Worm (Caenorhabditis elegans) whole organism, mixed stage, embryonic: ENCODE data around the gene Y62H9A.1.
A peak's percentile ranks its signal among the peaks of the same experiment; 100 is the strongest.

Source experiments
- bed-3 ChIP-seq: fragments of 200-800 bp; sonication (Bioruptor generic); optimal IDR thresholded peaks from 3 replicates; lab custom pipeline; 2018; ENCODE audit warnings: mild to moderate bottlenecking, missing genetic modification characterization, moderate library complexity, missing compliant biosample characterization
- blmp-1 ChIP-seq: fragments of 150-350 bp; optimal IDR thresholded peaks from 2 replicates; lab custom pipeline; 2014; ENCODE audit warnings: missing biosample characterization, missing genetic modification characterization
- ceh-39 ChIP-seq: fragments of 150-350 bp; optimal IDR thresholded peaks from 2 replicates; lab custom pipeline; 2014; ENCODE audit warnings: missing biosample characterization, missing genetic modification characterization
- ceh-43 ChIP-seq: fragments of 200-800 bp; sonication (Bioruptor generic); optimal IDR thresholded peaks from 2 replicates; lab custom pipeline; 2018; ENCODE audit warnings: mild to moderate bottlenecking, missing genetic modification characterization, moderate library complexity, missing compliant biosample characterization
- ceh-83 ChIP-seq: fragments of 200-800 bp; sonication (Bioruptor generic); optimal IDR thresholded peaks from 2 replicates; lab custom pipeline; 2018; ENCODE audit warnings: mild to moderate bottlenecking, missing genetic modification characterization, missing compliant biosample characterization
- ces-1 ChIP-seq: fragments of 150-350 bp; optimal IDR thresholded peaks from 2 replicates; lab custom pipeline; 2014; ENCODE audit warnings: missing biosample characterization, missing genetic modification reagents, missing genetic modification characterization
- cnd-1 ChIP-seq: fragments of 200-800 bp; sonication (Bioruptor generic); optimal IDR thresholded peaks from 2 replicates; lab custom pipeline; 2018; ENCODE audit warnings: mild to moderate bottlenecking, missing genetic modification characterization, missing compliant biosample characterization
- drap-1 ChIP-seq: fragments of 200-800 bp; sonication (Bioruptor generic); optimal IDR thresholded peaks from 3 replicates; lab custom pipeline; 2018; ENCODE audit warnings: mild to moderate bottlenecking, missing genetic modification characterization, missing compliant biosample characterization
- elt-1 ChIP-seq: sonication (generic microtip); optimal IDR thresholded peaks from 2 replicates; lab custom pipeline; 2017; ENCODE audit warnings: missing genetic modification characterization, mild to moderate bottlenecking, missing compliant biosample characterization, antibody characterized with exemption, moderate library complexity, borderline replicate concordance; ENCODE audit not compliant: insufficient read depth
- elt-3 ChIP-seq: fragments of 150-350 bp; optimal IDR thresholded peaks from 2 replicates; lab custom pipeline; 2014; ENCODE audit warnings: missing biosample characterization, missing genetic modification characterization
- flh-1 ChIP-seq: fragments of 200-800 bp; sonication (Bioruptor generic); optimal IDR thresholded peaks from 2 replicates; lab custom pipeline; 2018; ENCODE audit warnings: mild to moderate bottlenecking, missing genetic modification characterization, moderate library complexity, missing compliant biosample characterization
- ham-2 ChIP-seq: fragments of 200-800 bp; sonication (Bioruptor generic); optimal IDR thresholded peaks from 2 replicates; lab custom pipeline; 2018; ENCODE audit warnings: mild to moderate bottlenecking, missing genetic modification characterization, missing compliant biosample characterization
- hlh-1 ChIP-seq: fragments of 150-350 bp; optimal IDR thresholded peaks from 2 replicates; lab custom pipeline; 2014; ENCODE audit warnings: missing biosample characterization, missing genetic modification reagents, missing genetic modification characterization
- lin-13 ChIP-seq: fragments of 150-350 bp; optimal IDR thresholded peaks from 2 replicates; lab custom pipeline; 2014; ENCODE audit warnings: missing biosample characterization, missing genetic modification characterization
- lin-32 ChIP-seq: fragments of 200-800 bp; sonication (Bioruptor generic); optimal IDR thresholded peaks from 2 replicates; lab custom pipeline; 2018; ENCODE audit warnings: mild to moderate bottlenecking, missing genetic modification characterization, missing compliant biosample characterization
- lsy-2 ChIP-seq: fragments of 150-350 bp; optimal IDR thresholded peaks from 2 replicates; lab custom pipeline; 2014; ENCODE audit warnings: missing biosample characterization, missing genetic modification characterization
- mab-5 ChIP-seq: fragments of 150-350 bp; optimal IDR thresholded peaks from 2 replicates; lab custom pipeline; 2014; ENCODE audit warnings: missing biosample characterization, missing genetic modification characterization
- mls-2 ChIP-seq: sonication (generic microtip); optimal IDR thresholded peaks from 2 replicates; lab custom pipeline; 2016; ENCODE audit warnings: mild to moderate bottlenecking, missing genetic modification characterization, moderate library complexity, missing compliant biosample characterization
- nhr-12 ChIP-seq: fragments of 150-350 bp; optimal IDR thresholded peaks from 2 replicates; lab custom pipeline; 2014; ENCODE audit warnings: missing biosample characterization, missing genetic modification characterization
- nhr-2 ChIP-seq: fragments of 150-350 bp; optimal IDR thresholded peaks from 2 replicates; lab custom pipeline; 2014; ENCODE audit warnings: missing biosample characterization, missing genetic modification characterization
- nhr-28 ChIP-seq: fragments of 150-350 bp; optimal IDR thresholded peaks from 2 replicates; lab custom pipeline; 2014; ENCODE audit warnings: missing biosample characterization, missing genetic modification characterization
- nhr-76 ChIP-seq: sonication (generic microtip); optimal IDR thresholded peaks from 2 replicates; lab custom pipeline; 2017; ENCODE audit warnings: missing biosample characterization, missing genetic modification characterization
- pha-4 ChIP-seq: fragments of 150-350 bp; optimal IDR thresholded peaks from 2 replicates; lab custom pipeline; 2018; ENCODE audit warnings: missing biosample characterization, missing genetic modification reagents, missing genetic modification characterization
- sem-2 ChIP-seq: fragments of 200-800 bp; sonication (Bioruptor generic); optimal IDR thresholded peaks from 2 replicates; lab custom pipeline; 2018; ENCODE audit warnings: mild to moderate bottlenecking, missing genetic modification characterization, missing compliant biosample characterization
- snpc-4 ChIP-seq: fragments of 150-350 bp; optimal IDR thresholded peaks from 2 replicates; lab custom pipeline; 2014; ENCODE audit warnings: missing biosample characterization, missing genetic modification characterization
- sptf-1 ChIP-seq: sonication (generic microtip); optimal IDR thresholded peaks from 2 replicates; lab custom pipeline; 2017; ENCODE audit warnings: mild to moderate bottlenecking, missing genetic modification characterization, moderate library complexity, missing compliant biosample characterization
- tbx-8 ChIP-seq: fragments of 200-800 bp; sonication (Bioruptor generic); optimal IDR thresholded peaks from 2 replicates; lab custom pipeline; 2018; ENCODE audit warnings: mild to moderate bottlenecking, missing genetic modification characterization, moderate library complexity, missing compliant biosample characterization
- unc-120 ChIP-seq: sonication (generic microtip); optimal IDR thresholded peaks from 2 replicates; lab custom pipeline; 2017; ENCODE audit warnings: missing genetic modification characterization, missing compliant biosample characterization; ENCODE audit not compliant: poor library complexity, severe bottlenecking
- unc-39 ChIP-seq: fragments of 150-350 bp; optimal IDR thresholded peaks from 2 replicates; lab custom pipeline; 2014; ENCODE audit warnings: missing biosample characterization, missing genetic modification characterization
- unc-62 ChIP-seq: fragments of 150-350 bp; optimal IDR thresholded peaks from 2 replicates; lab custom pipeline; 2014; ENCODE audit warnings: missing biosample characterization, missing genetic modification reagents, missing genetic modification characterization
- ztf-11 ChIP-seq: fragments of 150-350 bp; optimal IDR thresholded peaks from 2 replicates; lab custom pipeline; 2014; ENCODE audit warnings: missing biosample characterization, missing genetic modification characterization

Gene Y62H9A.1

ce11 chrX:11870393-11870792, 4.9 kb upstream of the Y62H9A.1 start:
- TF ChIP-seq cnd-1 (tag; lab: Kevin White, UChicago) (no peak), unc-120 (no peak), nhr-76 (tag; lab: Kevin White, UChicago) (no peak), ztf-11 (tag; lab: Kevin White, UChicago) (no peak), drap-1 (GFP tag; lab: Kevin White, UChicago) (no peak), snpc-4 (tag; lab: Kevin White, UChicago) (no peak), sptf-1 (no peak), unc-62 (GFP tag; lab: Kevin White, UChicago) (no peak), blmp-1 (tag; lab: Kevin White, UChicago) (no peak), lin-32 (GFP tag; lab: Kevin White, UChicago) (no peak)
- TF ChIP-seq, all 35 proteins: peak for 0

DNA sequence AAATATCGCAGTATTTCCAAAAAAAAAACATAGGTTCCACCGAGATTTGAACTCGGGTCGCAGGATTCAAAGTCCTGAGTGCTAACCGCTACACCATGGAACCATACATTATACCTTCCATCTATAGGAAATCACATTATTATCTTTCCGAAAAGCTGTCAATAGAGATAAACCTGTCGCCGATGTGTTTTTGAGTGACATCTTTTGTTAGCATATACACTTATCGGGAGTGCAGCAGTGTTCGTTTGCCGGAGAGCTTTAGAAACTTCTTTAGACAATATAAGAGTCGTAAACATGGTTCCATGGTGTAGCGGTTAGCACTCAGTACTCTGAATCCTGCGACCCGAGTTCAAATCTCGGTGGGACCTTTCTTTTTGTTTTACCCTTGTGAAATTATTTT, 3.1 kb upstream of the Y62H9A.1 start:
- TF ChIP-seq nhr-76 (tag; lab: Kevin White, UChicago) = no peak
- TF ChIP-seq ceh-83 (GFP tag; lab: Kevin White, UChicago) = peak; percentile 4

ce11 chrX:11878109-11878508, 2.8 kb downstream of the Y62H9A.1 start, which contains the start of gene Y62H9A.2:
Gene Y62H9A.2 (minus strand): TSS chrX:11878209.
- TF ChIP-seq ztf-11 (tag; lab: Kevin White, UChicago) (no peak), tbx-8 (GFP tag; lab: Kevin White, UChicago) (no peak), mls-2 (no peak), unc-120 (no peak), pha-4 (no peak), ceh-43 (GFP tag; lab: Kevin White, UChicago) (no peak), nhr-12 (tag; lab: Kevin White, UChicago) (no peak), ces-1 (GFP tag; lab: Kevin White, UChicago) (no peak)

ce11 chrX:11879871-11880270, 4.5 kb downstream of the Y62H9A.1 start, which contains the start of the genes Y62H9A.3 and Y62H9A.4:
Gene Y62H9A.3 (minus strand): TSS chrX:11879971.
Gene Y62H9A.4 (plus strand): TSS chrX:11880126.
- TF ChIP-seq sem-2 = no peak
- TF ChIP-seq lin-13 (tag; lab: Kevin White, UChicago) = no peak
- TF ChIP-seq sptf-1 = no peak

ce11 chrX:11882800-11883199, 7.5 kb downstream of the Y62H9A.1 start, which contains the start of the genes Y62H9A.5 and ule-5:
Gene Y62H9A.5 (minus strand): TSS chrX:11882900.
Gene ule-5 (plus strand): TSS chrX:11883127.
- TF ChIP-seq ceh-83 (GFP tag; lab: Kevin White, UChicago) (no peak), mab-5 (tag; lab: Kevin White, UChicago) (no peak), nhr-76 (tag; lab: Kevin White, UChicago) (no peak), lsy-2 (no peak), cnd-1 (tag; lab: Kevin White, UChicago) (no peak), ham-2 (GFP tag; lab: Kevin White, UChicago) (no peak), flh-1 (GFP tag; lab: Kevin White, UChicago) (no peak), lin-32 (GFP tag; lab: Kevin White, UChicago) (no peak), elt-3 (tag; lab: Kevin White, UChicago) (no peak), tbx-8 (GFP tag; lab: Kevin White, UChicago) (no peak), ztf-11 (tag; lab: Kevin White, UChicago) (no peak), ceh-39 (tag; lab: Kevin White, UChicago) (no peak), bed-3 (GFP tag; lab: Kevin White, UChicago) (no peak), unc-120 (no peak), nhr-2 (tag; lab: Kevin White, UChicago) (no peak), unc-62 (GFP tag; lab: Kevin White, UChicago) (no peak), drap-1 (GFP tag; lab: Kevin White, UChicago) (no peak), elt-1 (tag; lab: Kevin White, UChicago) (no peak), unc-39 (no peak)

- TF ChIP-seq ceh-43 (GFP tag; lab: Kevin White, UChicago) (no peak), nhr-28 (tag; lab: Kevin White, UChicago) (no peak), hlh-1 (tag; lab: Kevin White, UChicago) (no peak), nhr-76 (tag; lab: Kevin White, UChicago) (no peak), lsy-2 (no peak), blmp-1 (tag; lab: Kevin White, UChicago) (no peak), ham-2 (GFP tag; lab: Kevin White, UChicago) (no peak), elt-3 (tag; lab: Kevin White, UChicago) (no peak), drap-1 (GFP tag; lab: Kevin White, UChicago) (no peak), nhr-2 (tag; lab: Kevin White, UChicago) (no peak)
Measured at ce11 chrX:11885577-11885976, 10.2 kb downstream of the Y62H9A.1 start, which contains the start of gene Y62H9A.7. Gene Y62H9A.7 (minus strand): TSS chrX:11885677.
